Fruit fly (Drosophila melanogaster) whole organism, embryonic: ENCODE measurements around the gene CG8173.
A peak's percentile ranks its signal among the peaks of the same experiment; 100 is the strongest.

Source experiments
- Abd-B ChIP-seq: fragments of 200-800 bp; sonication (Bioruptor generic); optimal IDR thresholded peaks from 2 replicates; lab custom pipeline; 2018; ENCODE audit warnings: missing biosample characterization, mild to moderate bottlenecking, missing genetic modification characterization, moderate library complexity
- Antp ChIP-seq: fragments of 200-800 bp; sonication (Bioruptor generic); optimal IDR thresholded peaks from 3 replicates; lab custom pipeline; 2016; ENCODE audit warnings: missing biosample characterization, missing genetic modification characterization
- B-H2 ChIP-seq: fragments of 200-800 bp; sonication (Bioruptor generic); optimal IDR thresholded peaks from 2 replicates; lab custom pipeline; 2018; ENCODE audit warnings: missing biosample characterization, mild to moderate bottlenecking, missing genetic modification characterization
- CG10979 ChIP-seq: fragments of 200-800 bp; sonication (Bioruptor generic); optimal IDR thresholded peaks from 2 replicates; lab custom pipeline; 2018; ENCODE audit warnings: missing biosample characterization, mild to moderate bottlenecking, missing genetic modification characterization, moderate library complexity
- CG11456 ChIP-seq: fragments of 200-800 bp; sonication (Bioruptor generic); IDR thresholded peaks from 3 replicates; pipeline ENCODE4 v1.3.6; 2022; ENCODE audit warnings: missing biosample characterization, missing genetic modification characterization
- CG11695 ChIP-seq: fragments of 200-800 bp; sonication (Bioruptor generic); IDR thresholded peaks from 3 replicates; pipeline ENCODE4 v1.3.6; 2022; ENCODE audit warnings: missing biosample characterization, missing genetic modification characterization
- CG13624 ChIP-seq: fragments of 200-800 bp; sonication (Bioruptor generic); optimal IDR thresholded peaks from 2 replicates; lab custom pipeline; 2016; ENCODE audit warnings: missing biosample characterization, missing genetic modification characterization
- CG15601 ChIP-seq: fragments of 200-800 bp; sonication (Bioruptor generic); optimal IDR thresholded peaks from 3 replicates; lab custom pipeline; 2019; ENCODE audit warnings: missing biosample characterization, mild to moderate bottlenecking, missing genetic modification characterization, moderate library complexity
- CG1603 ChIP-seq: fragments of 200-800 bp; sonication (Bioruptor generic); optimal IDR thresholded peaks from 2 replicates; lab custom pipeline; 2019; ENCODE audit warnings: missing biosample characterization, mild to moderate bottlenecking, missing genetic modification characterization, moderate library complexity
- CG16863 ChIP-seq: fragments of 200-800 bp; sonication (Bioruptor generic); optimal IDR thresholded peaks from 3 replicates; lab custom pipeline; 2016; ENCODE audit warnings: missing biosample characterization, missing genetic modification characterization
- CG17186 ChIP-seq: fragments of 200-800 bp; sonication (Bioruptor generic); optimal IDR thresholded peaks from 3 replicates; lab custom pipeline; 2017; ENCODE audit warnings: missing biosample characterization, missing genetic modification reagents, missing genetic modification characterization
- CG17912 ChIP-seq: fragments of 200-800 bp; sonication (Bioruptor generic); optimal IDR thresholded peaks from 2 replicates; lab custom pipeline; 2018; ENCODE audit warnings: missing biosample characterization, mild to moderate bottlenecking, missing genetic modification characterization
- CG2120 ChIP-seq: fragments of 200-800 bp; sonication (Bioruptor generic); optimal IDR thresholded peaks from 3 replicates; lab custom pipeline; 2016; ENCODE audit warnings: missing biosample characterization, missing genetic modification characterization
- CG2129 ChIP-seq: fragments of 200-800 bp; sonication (Bioruptor generic); IDR thresholded peaks from 2 replicates; pipeline ENCODE4 v1.3.6; 2022; ENCODE audit warnings: missing biosample characterization, missing genetic modification characterization; ENCODE audit not compliant: partially characterized antibody
- CG33557 ChIP-seq: fragments of 200-800 bp; sonication (Bioruptor generic); optimal IDR thresholded peaks from 2 replicates; lab custom pipeline; 2019; ENCODE audit warnings: missing biosample characterization, mild to moderate bottlenecking, missing genetic modification characterization, moderate library complexity
- CG34376 ChIP-seq: fragments of 200-800 bp; sonication (Bioruptor generic); optimal IDR thresholded peaks from 2 replicates; lab custom pipeline; 2018; ENCODE audit warnings: missing biosample characterization, mild to moderate bottlenecking, missing genetic modification characterization
- CG4707 ChIP-seq: fragments of 200-800 bp; sonication (Bioruptor generic); optimal IDR thresholded peaks from 2 replicates; lab custom pipeline; 2018; ENCODE audit warnings: missing biosample characterization, mild to moderate bottlenecking, missing genetic modification characterization, moderate library complexity
- CG8290 ChIP-seq, 3 experiments: fragments of 200-800 bp; sonication (Bioruptor generic); optimal IDR thresholded peaks; 2 replicates each; lab custom pipeline; 2016 to 2019; ENCODE audit warnings: missing biosample characterization in 3 of 3, missing genetic modification characterization in 3 of 3, mild to moderate bottlenecking in 2 of 3, moderate library complexity in 1 of 3
- CG8478 ChIP-seq: fragments of >200 bp; optimal IDR thresholded peaks from 2 replicates; lab custom pipeline; 2018
- CrebB ChIP-seq: fragments of 200-800 bp; sonication (Bioruptor generic); optimal IDR thresholded peaks from 3 replicates; lab custom pipeline; 2018; ENCODE audit warnings: missing biosample characterization, mild to moderate bottlenecking, missing genetic modification characterization
- Dfd ChIP-seq, 2 experiments: fragments of >200 bp; optimal IDR thresholded peaks; 2 replicates each; lab custom pipeline; 2017; ENCODE audit warnings: missing biosample characterization in 2 of 2, missing genetic modification characterization in 2 of 2
- Gsc ChIP-seq: fragments of 200-800 bp; sonication (Bioruptor generic); IDR thresholded peaks from 2 replicates; pipeline ENCODE4 v1.3.6; 2022; ENCODE audit warnings: missing biosample characterization, missing genetic modification characterization
- HLHmδ ChIP-seq: fragments of 200-800 bp; sonication (Bioruptor generic); optimal IDR thresholded peaks from 2 replicates; lab custom pipeline; 2018; ENCODE audit warnings: missing biosample characterization, mild to moderate bottlenecking, missing genetic modification characterization, moderate library complexity
- Hmx ChIP-seq: fragments of 200-800 bp; sonication (Bioruptor generic); optimal IDR thresholded peaks from 2 replicates; lab custom pipeline; 2016; ENCODE audit warnings: missing biosample characterization, missing genetic modification characterization
- Lim3 ChIP-seq: fragments of 200-800 bp; sonication (Bioruptor generic); IDR thresholded peaks from 2 replicates; pipeline ENCODE4 v1.3.6; 2022; ENCODE audit warnings: missing biosample characterization, missing genetic modification characterization
- MBD-R2 ChIP-seq: fragments of 200-800 bp; sonication (Bioruptor generic); IDR thresholded peaks from 2 replicates; pipeline ENCODE4 v1.3.6; 2022; ENCODE audit warnings: missing biosample characterization, missing genetic modification characterization
- Max ChIP-seq: fragments of 200-800 bp; sonication (Bioruptor generic); optimal IDR thresholded peaks from 2 replicates; lab custom pipeline; 2016; ENCODE audit warnings: missing biosample characterization, mild to moderate bottlenecking, missing genetic modification characterization
- Med ChIP-seq: fragments of 200-800 bp; sonication (Bioruptor generic); peaks from one replicate; lab custom pipeline; 2016; ENCODE audit warnings: missing biosample characterization, missing genetic modification characterization, mild to moderate bottlenecking, inconsistent platforms, moderate library complexity
- Mes4 ChIP-seq: fragments of 200-800 bp; sonication (Bioruptor generic); optimal IDR thresholded peaks from 2 replicates; lab custom pipeline; 2016; ENCODE audit warnings: missing biosample characterization, missing genetic modification characterization
- Myb ChIP-seq: fragments of 200-800 bp; sonication (Bioruptor generic); optimal IDR thresholded peaks from 2 replicates; lab custom pipeline; 2016; ENCODE audit warnings: missing biosample characterization, missing genetic modification characterization
- Nf-YB ChIP-seq: fragments of 200-800 bp; sonication (Bioruptor generic); optimal IDR thresholded peaks from 3 replicates; lab custom pipeline; 2019; ENCODE audit warnings: missing biosample characterization, mild to moderate bottlenecking, missing genetic modification characterization, moderate library complexity
- Rfx ChIP-seq: fragments of 200-800 bp; sonication (Bioruptor generic); IDR thresholded peaks from 2 replicates; pipeline ENCODE4 v1.3.6; 2022; ENCODE audit warnings: missing biosample characterization, missing genetic modification characterization
- Stat92E ChIP-seq, 3 experiments: fragments of >200 bp in 2 of 3; fragments of 200-800 bp in 1 of 3; sonication (Bioruptor generic) in 1 of 3; optimal IDR thresholded peaks; 2 replicates each; lab custom pipeline; 2017 to 2019; ENCODE audit warnings: missing biosample characterization in 3 of 3, missing genetic modification characterization in 3 of 3, mild to moderate bottlenecking in 1 of 3, moderate library complexity in 1 of 3
- Taf1 ChIP-seq: fragments of 200-800 bp; sonication (Bioruptor generic); IDR thresholded peaks from 2 replicates; pipeline ENCODE4 v1.3.6; 2022; ENCODE audit warnings: missing biosample characterization, missing genetic modification characterization
- Tbp ChIP-seq: fragments of >200 bp; optimal IDR thresholded peaks from 2 replicates; lab custom pipeline; 2018; ENCODE audit warnings: missing biosample characterization, missing genetic modification characterization
- al ChIP-seq: fragments of 200-800 bp; sonication (Bioruptor generic); IDR thresholded peaks from 2 replicates; pipeline ENCODE4 v1.3.6; 2022; ENCODE audit warnings: missing biosample characterization, missing genetic modification characterization
- ato ChIP-seq: fragments of 200-800 bp; sonication (Bioruptor generic); IDR thresholded peaks from 2 replicates; pipeline ENCODE4 v1.3.6; 2022; ENCODE audit warnings: missing biosample characterization, missing genetic modification characterization; ENCODE audit not compliant: partially characterized antibody
- cwo ChIP-seq: fragments of 200-800 bp; sonication (Bioruptor generic); optimal IDR thresholded peaks from 3 replicates; lab custom pipeline; 2017; ENCODE audit warnings: missing biosample characterization, missing genetic modification characterization, mild to moderate bottlenecking, moderate library complexity, missing genetic modification reagents
- dpn ChIP-seq, 2 experiments: fragments of 200-800 bp; sonication (Bioruptor generic); optimal IDR thresholded peaks; 3 replicates each; lab custom pipeline; 2016; ENCODE audit warnings: missing biosample characterization in 2 of 2, missing genetic modification characterization in 2 of 2
- gcm ChIP-seq: fragments of 200-800 bp; sonication (Bioruptor generic); optimal IDR thresholded peaks from 2 replicates; lab custom pipeline; 2019; ENCODE audit warnings: missing biosample characterization, mild to moderate bottlenecking, missing genetic modification characterization, moderate library complexity
- h ChIP-seq: fragments of >200 bp; optimal IDR thresholded peaks from 2 replicates; lab custom pipeline; 2017
- jigr1 ChIP-seq: fragments of 200-800 bp; sonication (Bioruptor generic); IDR thresholded peaks from 3 replicates; pipeline ENCODE4 v1.3.6; 2022; ENCODE audit warnings: missing biosample characterization, missing genetic modification characterization
- psq ChIP-seq: fragments of 200-800 bp; sonication (Bioruptor generic); optimal IDR thresholded peaks from 2 replicates; lab custom pipeline; 2017; ENCODE audit warnings: missing biosample characterization, missing genetic modification characterization
- pum ChIP-seq: fragments of 200-800 bp; sonication (Bioruptor generic); optimal IDR thresholded peaks from 2 replicates; lab custom pipeline; 2016; ENCODE audit warnings: missing biosample characterization, missing genetic modification characterization
- pzg ChIP-seq: fragments of 200-800 bp; sonication (Bioruptor generic); optimal IDR thresholded peaks from 3 replicates; lab custom pipeline; 2018; ENCODE audit warnings: missing biosample characterization, mild to moderate bottlenecking, missing genetic modification characterization, moderate library complexity
- salm ChIP-seq: fragments of 200-800 bp; sonication (Bioruptor generic); optimal IDR thresholded peaks from 2 replicates; lab custom pipeline; 2018; ENCODE audit warnings: missing biosample characterization, mild to moderate bottlenecking, missing genetic modification characterization
- sob ChIP-seq: fragments of 200-800 bp; sonication (Bioruptor generic); IDR thresholded peaks from 2 replicates; pipeline ENCODE4 v1.3.6; 2022; ENCODE audit warnings: missing biosample characterization, missing genetic modification characterization
- stc ChIP-seq: fragments of 200-800 bp; sonication (Bioruptor generic); IDR thresholded peaks from 2 replicates; pipeline ENCODE4 v1.3.6; 2022; ENCODE audit warnings: missing biosample characterization, missing genetic modification characterization
- trem ChIP-seq: fragments of 200-800 bp; optimal IDR thresholded peaks from 3 replicates; lab custom pipeline; 2019; ENCODE audit warnings: missing biosample characterization, mild to moderate bottlenecking, missing genetic modification characterization, moderate library complexity
- ttk ChIP-seq: fragments of 200-800 bp; sonication (Bioruptor generic); IDR thresholded peaks from 2 replicates; pipeline ENCODE4 v2.1.2; 2022; ENCODE audit warnings: missing biosample characterization, missing genetic modification characterization

Gene CG8173

DNA sequence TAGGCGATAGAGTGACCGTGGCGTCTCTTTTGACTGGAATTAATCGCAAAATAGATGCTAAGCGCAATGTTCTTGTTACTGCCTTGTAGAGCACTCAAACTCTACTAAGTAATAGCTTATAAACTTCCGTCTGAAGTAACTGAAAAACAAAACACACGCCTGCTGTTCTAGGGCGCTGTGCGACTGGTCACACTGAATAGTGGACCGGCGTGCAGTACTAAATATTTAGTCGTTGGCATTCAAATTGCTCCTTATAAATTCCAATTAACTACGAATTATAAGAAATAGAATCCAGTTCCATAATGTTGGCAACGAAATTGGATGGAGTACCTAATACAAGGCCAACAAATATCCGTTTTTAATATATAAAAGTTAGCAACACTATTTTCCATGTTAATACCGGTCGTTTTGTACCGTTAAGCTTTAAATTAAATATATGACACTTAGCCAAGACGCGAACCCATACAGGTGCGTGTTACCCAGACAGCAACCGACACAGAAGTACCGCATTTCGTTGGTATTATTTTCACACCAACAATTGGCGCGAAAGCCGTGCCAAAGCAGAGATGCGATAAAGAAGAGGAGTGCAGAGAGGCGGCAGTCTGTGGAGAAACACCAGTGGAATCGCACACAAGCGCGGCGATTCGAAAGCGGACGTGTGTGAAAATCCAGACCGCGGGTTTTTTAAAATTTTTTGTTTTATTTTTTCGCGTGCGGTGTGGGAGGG lies at the start of gene CG8173, which contains the start of gene raskol (continued):
- TF ChIP-seq Mes4 (GFP tag; lab: Kevin White, UChicago), result no peak
- no peak for TF ChIP-seq h (lab: Kevin White, UChicago)
- TF ChIP-seq Max (GFP tag; lab: Kevin White, UChicago), result peak; percentile 10
- TF ChIP-seq CG2120 (GFP tag; lab: Kevin White, UChicago), result no peak
- TF ChIP-seq HLHmδ, result no peak
- TF ChIP-seq Med, result peak; percentile 89
- peak; percentile 71 for TF ChIP-seq CG1603
- TF ChIP-seq pum (GFP tag; lab: Kevin White, UChicago), result no peak
- TF ChIP-seq Nf-YB (GFP tag; lab: Kevin White, UChicago), result no peak
- no peak for TF ChIP-seq CG15601 (tag; lab: Kevin White, UChicago)
- no peak for TF ChIP-seq CG2129 (GFP tag; lab: Robert Waterston, UW)
- TF ChIP-seq pzg (GFP tag; lab: Kevin White, UChicago), result peak; percentile 91
- peak; percentile 33 for TF ChIP-seq B-H2
- TF ChIP-seq trem (tag; lab: Kevin White, UChicago), result peak; percentile 46
- 0 out of 3 replicates have a peak, but pooled peaks have one; percentile 14 for TF ChIP-seq CG11456 (GFP tag; lab: Robert Waterston, UW)
- TF ChIP-seq Stat92E (GFP tag; optimal IDR thresholded peaks at IDR 0.05; lab: Kevin White, UChicago), result no peak
- TF ChIP-seq Rfx (GFP tag; lab: Robert Waterston, UW), result peak; percentile 40
- TF ChIP-seq CG33557 (GFP tag; lab: Kevin White, UChicago), result no peak
- peak; percentile 20; the same call in 1 of the 2 replicates for TF ChIP-seq sob (GFP tag; lab: Robert Waterston, UW)
- no peak for TF ChIP-seq Gsc (GFP tag; lab: Robert Waterston, UW)
- peak; percentile 99 for TF ChIP-seq Myb
- TF ChIP-seq CG8478 (lab: Kevin White, UChicago), result no peak
- TF ChIP-seq Taf1 (GFP tag; lab: Robert Waterston, UW), result no peak
- TF ChIP-seq Abd-B (GFP tag; lab: Kevin White, UChicago), result peak; percentile 53
- no peak for TF ChIP-seq Dfd (GFP tag; optimal IDR thresholded peaks at IDR 0.05; lab: Kevin White, UChicago)
- TF ChIP-seq CrebB (tag; lab: Kevin White, UChicago), result no peak
- TF ChIP-seq CG8290 (GFP tag; optimal IDR thresholded peaks at IDR 0.05; lab: Kevin White, UChicago), result no peak
- peak in 1 of 2 experiments; percentile 58 for TF ChIP-seq CG8290 (tag; optimal IDR thresholded peaks at IDR 0.05; lab: Kevin White, UChicago)
- TF ChIP-seq CG13624 (GFP tag; lab: Kevin White, UChicago), result peak; percentile 32
- no peak for TF ChIP-seq cwo (GFP tag; lab: Kevin White, UChicago)
- TF ChIP-seq Tbp (GFP tag; lab: Kevin White, UChicago), result no peak
- TF ChIP-seq CG16863 (GFP tag; lab: Kevin White, UChicago), result no peak
- no peak for TF ChIP-seq Hmx (GFP tag; lab: Kevin White, UChicago)
- TF ChIP-seq dpn (GFP tag; optimal IDR thresholded peaks at IDR 0.05; lab: Kevin White, UChicago), result no peak
- no peak for TF ChIP-seq Lim3 (GFP tag; lab: Robert Waterston, UW)
- TF ChIP-seq CG17186 (GFP tag; lab: Kevin White, UChicago), result peak; percentile 44
- TF ChIP-seq CG4707 (GFP tag; lab: Kevin White, UChicago), result no peak
- no peak for TF ChIP-seq ttk (GFP tag; lab: Robert Waterston, UW)
- no peak for TF ChIP-seq CG17912 (GFP tag; lab: Kevin White, UChicago)
- no peak for TF ChIP-seq Antp (GFP tag; lab: Kevin White, UChicago)
- TF ChIP-seq CG11695 (GFP tag; lab: Robert Waterston, UW), result no peak
- no peak for TF ChIP-seq gcm
- peak; percentile 99 for TF ChIP-seq psq (GFP tag; lab: Kevin White, UChicago)
- peak; percentile 50 for TF ChIP-seq CG34376 (GFP tag; lab: Kevin White, UChicago)
- TF ChIP-seq stc (GFP tag; lab: Robert Waterston, UW), result no peak
- TF ChIP-seq jigr1 (GFP tag; lab: Robert Waterston, UW), result no peak
- TF ChIP-seq al, result no peak
- peak; percentile 39; the same call in 1 of the 2 replicates for TF ChIP-seq ato (GFP tag; lab: Robert Waterston, UW)
- TF ChIP-seq salm, result no peak
- 0 out of 2 replicates have a peak, but pooled peaks have one; percentile 13 for TF ChIP-seq MBD-R2 (GFP tag; lab: Robert Waterston, UW)
- TF ChIP-seq CG10979 (tag; lab: Kevin White, UChicago), result no peak
